Worm (Caenorhabditis elegans): ENCODE data around the gene C04B4.6.

- TF ChIP-seq nfya-1 (tag; optimal IDR thresholded peaks at IDR 0.05; ENCODE audit: insufficient read depth), result no peak
- TF ChIP-seq ceh-9 (tag; optimal IDR thresholded peaks at IDR 0.05), result no peak
- no peak for TF ChIP-seq jun-1 (tag; optimal IDR thresholded peaks at IDR 0.05)
- TF ChIP-seq elt-3 (tag; optimal IDR thresholded peaks at IDR 0.05), result no peak
Measured at ce11 chrX:12230357-12230756, 45.1 kb downstream of the C04B4.6 start.
